Worm (Caenorhabditis elegans) whole organism, late embryonic: ENCODE measurements around the gene F56C9.10.

Experiments
- C08G9.2 ChIP-seq: sonication (generic microtip); optimal IDR thresholded peaks from 2 replicates; lab custom pipeline; 2016; ENCODE audit warnings: mild to moderate bottlenecking, missing genetic modification characterization, moderate library complexity, missing compliant biosample characterization
- C38D4.7 ChIP-seq: fragments of 200-800 bp; sonication (Bioruptor generic); optimal IDR thresholded peaks from 2 replicates; lab custom pipeline; 2018; ENCODE audit warnings: mild to moderate bottlenecking, missing genetic modification characterization, moderate library complexity, missing compliant biosample characterization
- K02D7.2 ChIP-seq: sonication (generic microtip); optimal IDR thresholded peaks from 2 replicates; lab custom pipeline; 2017; ENCODE audit warnings: mild to moderate bottlenecking, missing genetic modification characterization, missing compliant biosample characterization
- K09A11.1 ChIP-seq: sonication (generic microtip); optimal IDR thresholded peaks from 2 replicates; lab custom pipeline; 2017; ENCODE audit warnings: antibody characterized with exemption, mild to moderate bottlenecking, missing genetic modification characterization, missing compliant biosample characterization; ENCODE audit not compliant: insufficient read depth
- ceh-18 ChIP-seq: sonication (generic microtip); optimal IDR thresholded peaks from 2 replicates; lab custom pipeline; 2016; ENCODE audit warnings: missing genetic modification characterization, missing compliant biosample characterization
- ceh-2 ChIP-seq: sonication (generic microtip); optimal IDR thresholded peaks from 2 replicates; lab custom pipeline; 2016; ENCODE audit warnings: missing genotype, missing genetic modification characterization, missing compliant biosample characterization
- ceh-24 ChIP-seq: sonication (generic microtip); optimal IDR thresholded peaks from 2 replicates; lab custom pipeline; 2016; ENCODE audit warnings: mild to moderate bottlenecking, missing genetic modification characterization, missing compliant biosample characterization
- ceh-31 ChIP-seq: sonication (generic microtip); optimal IDR thresholded peaks from 2 replicates; lab custom pipeline; 2016; ENCODE audit warnings: missing genetic modification characterization, missing compliant biosample characterization
- ceh-34 ChIP-seq: sonication (generic microtip); optimal IDR thresholded peaks from 2 replicates; lab custom pipeline; 2016; ENCODE audit warnings: mild to moderate bottlenecking, missing genetic modification characterization, missing compliant biosample characterization
- ceh-9 ChIP-seq: sonication (generic microtip); optimal IDR thresholded peaks from 2 replicates; lab custom pipeline; 2016; ENCODE audit warnings: mild to moderate bottlenecking, missing genetic modification characterization, inconsistent platforms, missing compliant biosample characterization
- dve-1 ChIP-seq: sonication (generic microtip); optimal IDR thresholded peaks from 2 replicates; lab custom pipeline; 2017; ENCODE audit warnings: antibody characterized with exemption, mild to moderate bottlenecking, missing genetic modification characterization, missing compliant biosample characterization
- fax-1 ChIP-seq: sonication (generic microtip); optimal IDR thresholded peaks from 2 replicates; lab custom pipeline; 2016; ENCODE audit warnings: missing genotype, missing genetic modification characterization, missing compliant biosample characterization
- gmeb-2 ChIP-seq: sonication (generic microtip); optimal IDR thresholded peaks from 2 replicates; lab custom pipeline; 2016; ENCODE audit warnings: missing genetic modification characterization, inconsistent platforms, missing compliant biosample characterization
- hlh-15 ChIP-seq: sonication (generic microtip); optimal IDR thresholded peaks from 2 replicates; lab custom pipeline; 2016; ENCODE audit warnings: missing genetic modification characterization, missing compliant biosample characterization
- lim-6 ChIP-seq: sonication (generic microtip); optimal IDR thresholded peaks from 2 replicates; lab custom pipeline; 2016; ENCODE audit warnings: missing genetic modification characterization, missing compliant biosample characterization
- madf-2 ChIP-seq: sonication (generic microtip); optimal IDR thresholded peaks from 2 replicates; lab custom pipeline; 2017; ENCODE audit warnings: missing genetic modification characterization, missing compliant biosample characterization
- mec-3 ChIP-seq: sonication (generic microtip); optimal IDR thresholded peaks from 2 replicates; lab custom pipeline; 2016; ENCODE audit warnings: borderline replicate concordance, missing genetic modification characterization, missing compliant biosample characterization
- nfya-1 ChIP-seq: sonication (generic microtip); optimal IDR thresholded peaks from 2 replicates; lab custom pipeline; 2017; ENCODE audit warnings: missing genetic modification characterization, mild to moderate bottlenecking, missing compliant biosample characterization, antibody characterized with exemption, moderate library complexity
- nhr-11 ChIP-seq: fragments of 150-350 bp; optimal IDR thresholded peaks from 2 replicates; lab custom pipeline; 2014; ENCODE audit warnings: missing biosample characterization, missing genetic modification characterization
- npax-4 ChIP-seq: sonication (generic microtip); optimal IDR thresholded peaks from 2 replicates; lab custom pipeline; 2016; ENCODE audit warnings: missing genetic modification characterization, missing compliant biosample characterization
- odd-2 ChIP-seq: sonication (generic microtip); optimal IDR thresholded peaks from 2 replicates; lab custom pipeline; 2017; ENCODE audit warnings: antibody characterized with exemption, mild to moderate bottlenecking, missing genetic modification characterization, missing compliant biosample characterization
- pag-3 ChIP-seq: sonication (generic microtip); optimal IDR thresholded peaks from 2 replicates; lab custom pipeline; 2016; ENCODE audit warnings: missing compliant biosample characterization, missing genetic modification characterization, borderline replicate concordance
- pat-9 ChIP-seq: fragments of 200-800 bp; sonication (Bioruptor generic); optimal IDR thresholded peaks from 2 replicates; lab custom pipeline; 2018; ENCODE audit warnings: mild to moderate bottlenecking, missing genetic modification characterization, moderate library complexity, missing compliant biosample characterization
- pha-2 ChIP-seq: sonication (generic microtip); optimal IDR thresholded peaks from 2 replicates; lab custom pipeline; 2017; ENCODE audit warnings: mild to moderate bottlenecking, missing genetic modification characterization, missing compliant biosample characterization
- pha-4 ChIP-seq: fragments of 150-350 bp; optimal IDR thresholded peaks from 2 replicates; lab custom pipeline; 2018; ENCODE audit warnings: missing biosample characterization, missing genetic modification reagents, missing genetic modification characterization
- pqm-1 ChIP-seq: sonication (generic microtip); optimal IDR thresholded peaks from 2 replicates; lab custom pipeline; 2016; ENCODE audit warnings: missing genetic modification characterization, missing compliant biosample characterization
- ref-2 ChIP-seq: sonication (generic microtip); optimal IDR thresholded peaks from 2 replicates; lab custom pipeline; 2016; ENCODE audit warnings: missing genetic modification characterization, missing compliant biosample characterization
- sdc-2 ChIP-seq: sonication (generic microtip); optimal IDR thresholded peaks from 2 replicates; lab custom pipeline; 2016; ENCODE audit warnings: missing genotype, missing genetic modification characterization, missing compliant biosample characterization
- sox-2 ChIP-seq: fragments of 200-800 bp; sonication (Bioruptor generic); IDR thresholded peaks from 2 replicates; pipeline ENCODE4 v1.3.6; 2022; ENCODE audit warnings: missing genetic modification reagents, missing genetic modification characterization, missing compliant biosample characterization
- syd-9 ChIP-seq: sonication (generic microtip); optimal IDR thresholded peaks from 2 replicates; lab custom pipeline; 2016; ENCODE audit warnings: mild to moderate bottlenecking, missing genetic modification characterization, moderate library complexity, missing compliant biosample characterization
- tbx-2 ChIP-seq: sonication (generic microtip); optimal IDR thresholded peaks from 2 replicates; lab custom pipeline; 2016; ENCODE audit warnings: missing genetic modification characterization, missing compliant biosample characterization
- tbx-7 ChIP-seq: sonication (generic microtip); optimal IDR thresholded peaks from 2 replicates; lab custom pipeline; 2016; ENCODE audit warnings: missing genotype, missing genetic modification characterization, missing compliant biosample characterization
- ttx-3 ChIP-seq: sonication (generic microtip); optimal IDR thresholded peaks from 2 replicates; lab custom pipeline; 2016; ENCODE audit warnings: missing genetic modification reagents, missing genetic modification characterization, missing compliant biosample characterization
- unc-3 ChIP-seq, 2 experiments: fragments of 200-800 bp in 1 of 2; sonication (Bioruptor generic) in 1 of 2; sonication (generic microtip) in 1 of 2; conservative IDR thresholded peaks in 1 of 2; optimal IDR thresholded peaks in 1 of 2; 2 replicates each; pipeline versions ENCODE4 v1.3.6 to Lab custom; 2016 to 2022; ENCODE audit warnings: missing compliant biosample characterization in 2 of 2, missing genetic modification characterization in 2 of 2, missing genetic modification reagents in 1 of 2
- unc-42 ChIP-seq: sonication (generic microtip); optimal IDR thresholded peaks from 2 replicates; lab custom pipeline; 2016; ENCODE audit warnings: missing genotype, missing genetic modification characterization, missing compliant biosample characterization
- unc-55 ChIP-seq: sonication (generic microtip); optimal IDR thresholded peaks from 2 replicates; lab custom pipeline; 2017; ENCODE audit warnings: missing biosample characterization, missing genetic modification reagents, missing genetic modification characterization
- unc-86 ChIP-seq: sonication (generic microtip); optimal IDR thresholded peaks from 2 replicates; lab custom pipeline; 2016; ENCODE audit warnings: missing genetic modification characterization, missing compliant biosample characterization
- zip-5 ChIP-seq: sonication (generic microtip); optimal IDR thresholded peaks from 2 replicates; lab custom pipeline; 2016; ENCODE audit warnings: missing genetic modification characterization, missing compliant biosample characterization
- ztf-16 ChIP-seq: sonication (generic microtip); optimal IDR thresholded peaks from 2 replicates; lab custom pipeline; 2017; ENCODE audit warnings: missing genetic modification characterization, missing compliant biosample characterization

The F56C9.10 gene

DNA sequence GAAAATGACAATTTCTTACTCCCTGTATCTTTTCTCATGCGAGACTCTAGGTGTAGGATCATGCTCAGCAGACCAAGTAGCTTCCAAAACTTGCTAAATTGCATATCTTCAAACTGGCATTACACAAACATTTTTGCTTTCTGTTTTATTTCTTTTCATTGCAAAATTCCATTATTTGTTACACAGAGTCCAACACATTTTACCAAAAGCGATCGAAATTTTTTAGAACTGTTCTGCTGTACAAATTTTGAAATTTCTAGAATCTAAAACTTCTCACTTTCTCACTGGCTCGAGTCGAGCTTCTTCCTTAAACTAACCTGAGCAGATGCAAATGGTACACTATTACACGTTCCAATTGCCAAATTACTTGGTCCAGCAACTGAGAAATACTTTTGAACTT lies 20.6 kb downstream of the F56C9.10 start:
- TF ChIP-seq ref-2 (tag; lab: Kevin White, UChicago), result no peak
- TF ChIP-seq odd-2 (tag; lab: Kevin White, UChicago), result no peak
- no peak for TF ChIP-seq hlh-15 (tag; lab: Kevin White, UChicago)
- TF ChIP-seq sox-2, result no peak
- no peak for TF ChIP-seq gmeb-2 (tag; lab: Kevin White, UChicago)
- TF ChIP-seq C38D4.7 (GFP tag; lab: Kevin White, UChicago), result no peak
- no peak for TF ChIP-seq pha-2 (tag; lab: Kevin White, UChicago)
- TF ChIP-seq nhr-11 (tag; lab: Kevin White, UChicago), result no peak
- no peak for TF ChIP-seq tbx-2
- no peak for TF ChIP-seq ceh-31 (tag; lab: Kevin White, UChicago)
- no peak for TF ChIP-seq mec-3 (tag; lab: Kevin White, UChicago)
- no peak for TF ChIP-seq zip-5
- TF ChIP-seq unc-86 (tag; lab: Kevin White, UChicago), result no peak
- no peak for TF ChIP-seq tbx-7 (tag; lab: Kevin White, UChicago)
- TF ChIP-seq nfya-1, result no peak
- TF ChIP-seq C08G9.2 (tag; lab: Kevin White, UChicago), result no peak

DNA sequence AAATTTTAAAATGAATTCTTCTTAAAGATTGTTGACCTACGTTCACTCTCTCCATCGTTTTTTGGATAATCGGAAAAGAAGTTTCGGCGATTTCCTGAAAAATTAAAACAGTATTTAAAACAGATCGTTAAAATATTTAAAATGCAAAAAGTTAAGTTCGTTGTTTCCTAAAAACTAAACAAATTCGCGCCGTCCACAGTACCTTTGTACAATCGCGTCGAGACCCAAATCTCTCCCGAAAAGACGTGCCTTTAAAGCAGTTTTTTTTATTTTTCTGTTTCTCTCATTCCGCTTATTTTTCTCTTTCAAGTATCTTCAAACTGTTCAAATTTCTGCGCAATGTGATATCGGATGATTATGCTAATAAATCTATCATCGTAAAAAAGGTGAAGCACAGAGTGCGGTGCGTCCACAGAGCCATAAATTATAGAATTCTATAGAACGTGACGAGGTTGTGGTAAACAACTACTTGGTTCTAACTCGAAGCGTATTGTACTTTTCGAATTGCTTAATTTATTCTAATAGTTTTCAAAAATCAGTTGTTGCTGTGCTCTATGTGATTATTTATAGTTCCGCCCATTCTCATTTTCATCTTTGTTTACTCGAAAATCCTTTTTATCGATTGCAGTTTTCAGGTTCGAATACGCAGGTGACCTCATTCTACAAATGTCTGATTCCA lies 24.3 kb downstream of the F56C9.10 start, which contains the start of the genes F56C9.6 and F56C9.3:
Gene F56C9.6 (minus strand): TSS at position 112 of the 679 bp plus-strand sequence.
Gene F56C9.3 (plus strand): TSS at position 629 of the 679 bp plus-strand sequence.
- no peak for TF ChIP-seq ceh-34 (tag; lab: Kevin White, UChicago)
- TF ChIP-seq pha-4, result no peak
- TF ChIP-seq lim-6 (tag; lab: Kevin White, UChicago), result no peak
- TF ChIP-seq dve-1 (tag; lab: Kevin White, UChicago), result no peak
- TF ChIP-seq madf-2 (tag; lab: Kevin White, UChicago), result no peak
- no peak for TF ChIP-seq unc-55
- TF ChIP-seq sox-2, result no peak
- no peak for TF ChIP-seq unc-3 (GFP tag; conservative IDR thresholded peaks at IDR 0.05; lab: Robert Waterston, UW)
- no peak for TF ChIP-seq unc-3 (tag; optimal IDR thresholded peaks at IDR 0.05; lab: Kevin White, UChicago)
- TF ChIP-seq ceh-2 (tag; lab: Kevin White, UChicago), result no peak
- TF ChIP-seq npax-4 (tag; lab: Kevin White, UChicago), result no peak
- TF ChIP-seq unc-42 (tag; lab: Kevin White, UChicago), result no peak
- TF ChIP-seq syd-9, result no peak

DNA sequence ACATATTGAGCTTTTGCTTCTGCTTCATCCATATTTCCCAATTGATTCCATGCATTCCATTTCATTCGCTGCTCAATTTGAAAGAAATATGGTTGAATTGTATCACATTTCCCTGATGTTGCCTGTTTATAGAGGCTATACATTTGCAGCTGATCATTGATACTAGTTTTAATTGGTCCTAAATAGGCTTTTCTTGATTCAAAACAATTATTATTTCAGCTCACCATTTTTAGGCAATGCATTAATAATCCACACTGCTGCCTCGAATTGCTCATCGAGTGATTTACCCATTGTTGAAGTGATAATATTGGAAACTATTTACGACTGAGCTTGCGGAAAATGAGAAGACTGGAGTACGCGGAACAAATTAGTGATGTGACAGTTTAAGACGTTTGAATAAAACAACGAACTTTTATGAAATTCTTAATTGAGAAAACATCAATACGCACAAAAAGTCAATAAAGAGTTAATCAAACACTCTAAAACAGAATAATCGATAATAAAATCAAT lies 26.5 kb downstream of the F56C9.10 start, which contains the start of gene acbp-4:
Gene acbp-4 (minus strand): TSS at position 510 of the 510 bp plus-strand sequence.
- TF ChIP-seq hlh-15 (tag; lab: Kevin White, UChicago) (no peak), dve-1 (tag; lab: Kevin White, UChicago) (no peak)

DNA sequence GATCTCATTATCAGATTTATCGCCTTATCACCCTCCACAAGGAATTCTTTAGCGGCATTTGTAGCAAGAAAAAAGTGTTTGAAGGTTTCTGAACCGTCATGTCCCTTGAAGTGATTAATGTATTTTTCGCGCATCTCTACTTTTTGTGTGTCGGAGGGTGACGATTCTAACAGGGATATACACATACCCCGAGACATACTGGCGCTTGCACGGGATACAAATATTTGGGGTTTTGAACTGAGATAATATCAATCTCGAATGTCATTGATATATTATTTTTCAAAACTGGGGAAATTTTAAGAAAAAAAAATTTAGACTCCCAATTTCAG lies 29.5 kb downstream of the F56C9.10 start:
- no peak for TF ChIP-seq sox-2

DNA sequence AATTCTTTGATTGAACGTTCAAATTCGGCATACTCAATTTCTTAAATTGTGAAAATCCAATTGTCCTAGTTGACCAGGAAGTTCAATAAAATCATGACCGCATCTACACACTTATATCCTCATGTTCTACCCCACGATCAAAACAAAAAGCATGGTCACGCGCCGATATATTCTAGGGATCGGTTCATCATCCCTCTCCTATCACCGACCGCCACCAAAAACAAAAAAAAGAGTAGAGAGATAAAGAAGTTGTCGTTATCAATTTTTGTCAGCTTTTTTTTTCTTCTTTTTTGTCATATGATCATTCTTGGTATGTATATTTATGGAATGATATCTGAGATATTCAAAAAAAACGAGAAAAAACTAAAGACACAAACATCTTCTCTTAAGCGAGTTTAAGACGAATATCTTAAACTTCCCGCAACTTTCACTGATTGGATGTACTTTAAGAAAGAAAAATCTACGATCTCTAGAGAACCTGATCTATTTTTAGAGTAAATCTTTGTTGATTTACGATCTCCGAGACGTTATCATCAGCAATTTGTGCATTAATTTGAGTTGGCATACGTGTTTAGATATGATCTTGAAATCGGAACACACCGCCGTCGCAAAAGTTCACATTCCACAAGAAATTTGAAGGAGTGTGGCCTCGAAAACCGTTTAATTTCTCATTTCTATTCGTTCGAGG lies 30.0 kb downstream of the F56C9.10 start:
- TF ChIP-seq ceh-2 (tag; lab: Kevin White, UChicago), result no peak
- no peak for TF ChIP-seq ceh-18 (tag; lab: Kevin White, UChicago)
- TF ChIP-seq pag-3 (tag; lab: Kevin White, UChicago), result no peak
- no peak for TF ChIP-seq pat-9 (tag; lab: Kevin White, UChicago)
- TF ChIP-seq ztf-16 (tag; lab: Kevin White, UChicago), result no peak
- no peak for TF ChIP-seq tbx-7 (tag; lab: Kevin White, UChicago)
- no peak for TF ChIP-seq sdc-2
- TF ChIP-seq sox-2, result no peak
- TF ChIP-seq K09A11.1 (tag; lab: Kevin White, UChicago), result no peak
- TF ChIP-seq fax-1 (tag; lab: Kevin White, UChicago), result no peak
- no peak for TF ChIP-seq ttx-3 (tag; lab: Kevin White, UChicago)
- no peak for TF ChIP-seq ceh-24 (tag; lab: Kevin White, UChicago)
- no peak for TF ChIP-seq pha-4
- TF ChIP-seq ceh-9 (tag; lab: Kevin White, UChicago), result no peak
- TF ChIP-seq K02D7.2, result no peak
- no peak for TF ChIP-seq ceh-31 (tag; lab: Kevin White, UChicago)
- no peak for TF ChIP-seq pqm-1 (tag; lab: Kevin White, UChicago)
- no peak for TF ChIP-seq syd-9
- TF ChIP-seq zip-5, result no peak
- TF ChIP-seq, all 69 proteins: peak for 0
